Worm (Caenorhabditis elegans): ENCODE results near the gene best-22.

best-22 gene

DNA sequence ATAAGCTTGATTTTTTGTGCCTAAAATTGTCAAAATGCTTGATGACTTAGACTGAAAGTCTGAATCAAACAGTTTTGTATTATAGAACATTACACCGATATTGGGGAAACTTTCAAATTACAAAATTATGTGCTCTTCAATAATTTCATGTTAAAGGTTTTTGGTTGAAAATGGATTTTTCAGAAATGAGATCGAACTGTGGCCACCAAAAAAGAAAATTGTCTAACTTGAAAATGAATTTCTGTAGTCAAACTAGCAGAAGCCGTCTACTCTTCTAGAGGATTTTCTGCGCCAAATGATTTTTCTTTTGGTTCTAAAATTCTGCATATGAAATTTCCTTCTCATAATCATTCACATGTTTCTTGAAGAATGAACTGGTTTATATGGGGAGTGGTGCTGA, 8.9 kb upstream of the best-22 start:
- TF ChIP-seq syd-9 (tag; optimal IDR thresholded peaks at IDR 0.05) = no peak
- no peak for TF ChIP-seq hlh-8 (tag; optimal IDR thresholded peaks at IDR 0.05)
- no peak for TF ChIP-seq che-1 (tag; optimal IDR thresholded peaks at IDR 0.05)
- TF ChIP-seq pros-1 (tag; optimal IDR thresholded peaks at IDR 0.05) = no peak
- no peak for TF ChIP-seq ets-4 (tag; optimal IDR thresholded peaks at IDR 0.05)
- TF ChIP-seq ztf-16 (tag; optimal IDR thresholded peaks at IDR 0.05) = no peak
- no peak for TF ChIP-seq ceh-22 (tag; optimal IDR thresholded peaks at IDR 0.05)
- no peak for TF ChIP-seq ceh-34 (tag; optimal IDR thresholded peaks at IDR 0.05)
- no peak for TF ChIP-seq hlh-13 (GFP tag; optimal IDR thresholded peaks at IDR 0.05)
- no peak for TF ChIP-seq Y22D7AL.16 (tag; optimal IDR thresholded peaks at IDR 0.05)
- no peak for TF ChIP-seq C38D4.7 (GFP tag; optimal IDR thresholded peaks at IDR 0.05)
- no peak for TF ChIP-seq odd-2 (tag; optimal IDR thresholded peaks at IDR 0.05)
- no peak for TF ChIP-seq unc-55 (GFP tag; optimal IDR thresholded peaks at IDR 0.05)
- no peak for TF ChIP-seq unc-3 (GFP tag; conservative IDR thresholded peaks at IDR 0.05)
- no peak for TF ChIP-seq unc-3 (tag; optimal IDR thresholded peaks at IDR 0.05)
- no peak for TF ChIP-seq dmd-4 (tag; optimal IDR thresholded peaks at IDR 0.05; ENCODE audit: borderline replicate concordance)
- TF ChIP-seq fax-1 (tag; optimal IDR thresholded peaks at IDR 0.05) = no peak

- TF ChIP-seq unc-42 (tag; optimal IDR thresholded peaks at IDR 0.05) (peak; percentile 37), sox-2 (GFP tag; IDR thresholded peaks at IDR 0.05) (no peak), zip-5 (tag; optimal IDR thresholded peaks at IDR 0.05) (no peak), pag-3 (tag; optimal IDR thresholded peaks at IDR 0.05; ENCODE audit: borderline replicate concordance) (no peak)
Measured at ce11 chrIV:12350235-12350634, 496 bp downstream of the best-22 start.

DNA sequence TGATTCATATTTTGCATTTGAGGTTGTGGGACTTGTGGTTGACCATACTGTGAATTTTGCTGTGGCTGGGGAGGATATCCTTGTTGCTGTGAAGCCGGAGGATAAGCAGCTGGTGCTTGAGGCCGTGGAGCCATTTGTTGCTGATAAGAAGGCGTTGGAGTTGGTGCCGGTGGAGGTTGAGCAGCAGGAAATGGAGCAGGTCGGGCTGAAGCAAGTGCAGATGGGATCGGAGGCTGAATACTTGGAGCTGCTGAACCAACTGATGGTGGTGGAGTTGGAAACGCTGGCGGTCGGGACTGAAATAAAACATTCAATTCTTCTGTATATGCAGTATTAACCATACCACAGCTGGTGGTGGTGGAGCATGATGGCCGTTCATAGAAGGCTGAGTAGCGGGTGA, 10.2 kb downstream of the best-22 start:
- no peak for TF ChIP-seq K09A11.1 (tag; optimal IDR thresholded peaks at IDR 0.05; ENCODE audit: insufficient read depth)
- TF ChIP-seq hlh-15 (tag; optimal IDR thresholded peaks at IDR 0.05) = no peak
- TF ChIP-seq T23F11.4 (GFP tag; optimal IDR thresholded peaks at IDR 0.05) = no peak
- TF ChIP-seq syd-9 (tag; optimal IDR thresholded peaks at IDR 0.05) = no peak
- no peak for TF ChIP-seq K02D7.2 (tag; optimal IDR thresholded peaks at IDR 0.05)
- no peak for TF ChIP-seq zip-5 (tag; optimal IDR thresholded peaks at IDR 0.05)
- no peak for TF ChIP-seq ztf-16 (tag; optimal IDR thresholded peaks at IDR 0.05)
- TF ChIP-seq mec-3 (tag; optimal IDR thresholded peaks at IDR 0.05; ENCODE audit: borderline replicate concordance) = no peak

DNA sequence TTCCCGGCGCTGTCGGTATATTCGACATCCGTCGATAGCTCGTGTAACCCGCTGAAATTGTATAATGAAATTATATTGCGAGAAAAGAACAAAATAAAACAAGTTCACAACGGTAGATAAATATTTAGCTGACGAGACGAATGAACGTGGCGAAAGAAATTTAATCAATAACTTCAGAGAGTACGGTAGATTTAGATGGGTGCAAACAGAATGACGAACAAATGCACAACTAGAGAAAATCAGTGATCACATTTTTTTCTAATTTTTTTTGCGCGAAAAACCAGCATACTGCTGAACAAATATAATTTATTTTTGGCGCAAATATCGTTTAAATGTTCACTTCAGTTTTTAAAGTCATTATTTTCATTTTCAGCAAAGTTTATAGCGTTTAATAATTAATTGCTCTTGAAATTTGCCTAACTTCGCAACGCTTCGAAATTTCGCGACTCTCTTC, 11.0 kb downstream of the best-22 start, which contains the start of gene sec-24.2:
TSS of gene sec-24.2 (minus strand) at position 51 of the 454 bp plus-strand sequence.
- no peak for TF ChIP-seq hlh-13 (GFP tag; optimal IDR thresholded peaks at IDR 0.05)
- no peak for TF ChIP-seq K02D7.2 (tag; optimal IDR thresholded peaks at IDR 0.05)
- TF ChIP-seq pax-1 (tag; optimal IDR thresholded peaks at IDR 0.05) = no peak
- TF ChIP-seq ref-2 (tag; optimal IDR thresholded peaks at IDR 0.05) = no peak
- TF ChIP-seq lin-11 (tag; optimal IDR thresholded peaks at IDR 0.05) = no peak
- TF ChIP-seq ceh-14 (tag; optimal IDR thresholded peaks at IDR 0.05) = no peak
- TF ChIP-seq pag-3 (tag; optimal IDR thresholded peaks at IDR 0.05; ENCODE audit: borderline replicate concordance) = no peak
- TF ChIP-seq unc-42 (tag; optimal IDR thresholded peaks at IDR 0.05) = no peak
- TF ChIP-seq ceh-48 (tag; optimal IDR thresholded peaks at IDR 0.05) = no peak
- TF ChIP-seq madf-2 (tag; optimal IDR thresholded peaks at IDR 0.05) = no peak
- no peak for TF ChIP-seq elt-2 (tag; optimal IDR thresholded peaks at IDR 0.05)
- no peak for TF ChIP-seq ceh-9 (tag; optimal IDR thresholded peaks at IDR 0.05)
- TF ChIP-seq T23F11.4 (GFP tag; optimal IDR thresholded peaks at IDR 0.05) = no peak

DNA sequence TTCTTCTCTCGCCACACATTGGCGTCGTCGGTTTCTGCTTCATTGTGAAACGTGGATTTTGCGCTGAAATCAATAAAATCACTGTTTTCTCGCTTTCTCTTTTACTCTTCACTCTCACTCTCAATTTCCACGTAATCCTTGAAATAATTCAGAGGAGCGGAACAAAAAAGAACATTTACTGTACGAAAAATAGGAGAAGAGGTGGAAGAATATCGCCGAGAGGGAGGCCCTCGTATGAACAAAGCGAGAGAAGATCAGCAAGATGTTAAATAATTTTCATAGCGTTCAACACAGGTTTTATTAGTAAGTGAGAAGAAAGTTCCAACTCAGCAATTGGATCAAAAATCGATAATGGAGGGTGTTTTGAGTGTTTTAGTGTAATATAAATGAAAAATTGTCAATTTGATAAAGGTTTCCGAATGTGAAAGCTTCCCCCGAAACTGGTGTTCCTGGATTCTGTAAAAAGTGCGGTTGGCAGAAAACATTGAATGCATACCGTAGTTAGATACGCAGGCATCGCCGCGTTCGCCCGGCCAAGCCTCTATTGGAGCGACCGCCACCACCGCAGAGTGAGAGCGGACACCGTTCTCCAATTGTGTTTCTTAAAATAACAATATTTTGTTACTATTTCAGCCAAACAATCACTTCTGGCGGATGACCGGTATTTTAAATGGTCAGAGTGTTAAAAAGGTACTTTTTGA, 11.8 kb downstream of the best-22 start, which contains the start of the genes ccr-4 and ZC518.8:
TSS of gene ccr-4 (plus strand) at position 151 of the 701 bp plus-strand sequence.
TSS of gene ZC518.8 (minus strand) at position 517 of the 701 bp plus-strand sequence.
- TF ChIP-seq T23F11.4 (GFP tag; optimal IDR thresholded peaks at IDR 0.05) = no peak
- no peak for TF ChIP-seq pax-1 (tag; optimal IDR thresholded peaks at IDR 0.05)
- TF ChIP-seq fax-1 (tag; optimal IDR thresholded peaks at IDR 0.05) = no peak
- no peak for TF ChIP-seq ceh-2 (tag; optimal IDR thresholded peaks at IDR 0.05)
- TF ChIP-seq hlh-6 (tag; optimal IDR thresholded peaks at IDR 0.05) = no peak
- TF ChIP-seq ceh-30 (tag; optimal IDR thresholded peaks at IDR 0.05) = no peak
